Fruit fly (Drosophila melanogaster) Kc167 (cell line): ENCODE results near the gene hid.

Source experiments
- Myc ChIP-seq: fragments of >200 bp; optimal IDR thresholded peaks from 2 replicates; lab custom pipeline; 2017; ENCODE audit warnings: missing external identifiers
- h ChIP-seq: fragments of >200 bp; optimal IDR thresholded peaks from 3 replicates; lab custom pipeline; 2018; ENCODE audit warnings: missing external identifiers
- insv ChIP-seq: fragments of >200 bp; optimal IDR thresholded peaks from 3 replicates; lab custom pipeline; 2018; ENCODE audit warnings: missing external identifiers
- psq ChIP-seq: fragments of >200 bp; optimal IDR thresholded peaks from 2 replicates; lab custom pipeline; 2017; ENCODE audit warnings: missing external identifiers
- ttk ChIP-seq: sonication (Bioruptor generic); optimal IDR thresholded peaks from 2 replicates; lab custom pipeline; 2017; ENCODE audit warnings: missing external identifiers

- TF ChIP-seq h (no peak), psq (no peak), ttk (lab: Kevin White, UChicago) (no peak), Myc (no peak), insv (no peak)
Measured at dm6 chr3L:18186313-18186625, 828 bp upstream of the hid start.
